Fruit fly (Drosophila melanogaster): Measurements from ENCODE around the gene AhcyL2.

AhcyL2 gene

DNA sequence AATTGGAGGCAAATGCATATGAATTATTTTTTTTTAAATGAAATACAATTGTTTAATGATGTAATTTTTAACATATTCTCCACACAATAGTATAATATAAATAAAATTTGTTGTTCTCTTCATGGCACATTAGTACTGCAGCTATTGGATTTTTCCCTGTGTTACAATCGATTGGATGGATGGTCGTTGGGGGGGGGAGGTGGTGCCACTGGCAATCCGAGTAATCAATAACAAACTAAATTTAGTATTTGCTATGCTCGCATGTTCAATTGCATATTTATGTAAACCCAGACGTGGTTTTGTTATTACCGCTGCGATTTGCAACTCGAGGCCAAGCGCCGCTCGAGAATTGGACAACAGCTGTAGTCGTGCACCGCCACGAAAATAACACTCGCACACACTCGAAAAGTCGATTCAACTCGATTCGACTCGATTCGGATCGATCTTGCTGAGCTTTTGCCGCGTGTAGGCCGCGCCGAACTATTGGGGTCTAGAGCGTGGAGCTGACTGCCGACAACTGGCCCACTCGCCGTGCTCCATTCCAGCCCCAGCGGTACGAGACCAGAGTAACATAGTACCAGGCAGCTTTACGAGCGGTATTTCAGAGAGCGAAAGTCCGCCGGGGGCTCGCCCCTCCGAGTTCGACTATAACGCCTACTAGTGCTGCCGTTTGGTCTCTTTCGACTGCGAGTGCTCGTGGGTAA, 5.4 kb upstream of the AhcyL2 start, which contains the start of gene CG18622 (continued):
- no peak for TF ChIP-seq sisA (GFP tag; IDR thresholded peaks at IDR 0.05)
- no peak for TF ChIP-seq Hmr (GFP tag; optimal IDR thresholded peaks at IDR 0.05)
- TF ChIP-seq cg (GFP tag; optimal IDR thresholded peaks at IDR 0.05), result peak; percentile 7
- TF ChIP-seq Sry-β (GFP tag; optimal IDR thresholded peaks at IDR 0.05), result no peak
- TF ChIP-seq CG10274 (GFP tag; optimal IDR thresholded peaks at IDR 0.05), result no peak
- TF ChIP-seq gem (tag; optimal IDR thresholded peaks at IDR 0.05), result peak; percentile 46
- peak; percentile 3 for TF ChIP-seq CG18262 (tag; optimal IDR thresholded peaks at IDR 0.05)
- peak; percentile 35; the same call in 1 of the 2 replicates for TF ChIP-seq ranshi (GFP tag; IDR thresholded peaks at IDR 0.05)
- TF ChIP-seq sens-2 (GFP tag; IDR thresholded peaks at IDR 0.05), result no peak
- 0 out of 2 replicates have a peak, but pooled peaks have one; percentile 43 for TF ChIP-seq Awh (GFP tag; IDR thresholded peaks at IDR 0.05)
- peak; percentile 48 for TF ChIP-seq CG3163 (GFP tag; optimal IDR thresholded peaks at IDR 0.05)
- no peak for TF ChIP-seq dmrt99B (tag; optimal IDR thresholded peaks at IDR 0.05)
- TF ChIP-seq amos (GFP tag; IDR thresholded peaks at IDR 0.05; ENCODE audit: partially characterized antibody), result peak; percentile 51; the same call in 1 of the 2 replicates
- TF ChIP-seq CG16813 (GFP tag; IDR thresholded peaks at IDR 0.05; ENCODE audit: partially characterized antibody), result 0 out of 3 replicates have a peak, but pooled peaks have one; percentile 18
- TF ChIP-seq Gug (GFP tag; IDR thresholded peaks at IDR 0.05), result no peak
- TF ChIP-seq pan (optimal IDR thresholded peaks at IDR 0.05), result no peak
- no peak for TF ChIP-seq pan (GFP tag; optimal IDR thresholded peaks at IDR 0.05 in 1 of 2, IDR thresholded peaks at IDR 0.05 in 1 of 2)
- TF ChIP-seq CG2889 (GFP tag; IDR thresholded peaks at IDR 0.05), result no peak
- TF ChIP-seq CG30020 (tag; optimal IDR thresholded peaks at IDR 0.05), result no peak
- TF ChIP-seq ken (GFP tag; IDR thresholded peaks at IDR 0.05), result 0 out of 3 replicates have a peak, but pooled peaks have one; percentile 32
- no peak for TF ChIP-seq CG14667 (GFP tag; IDR thresholded peaks at IDR 0.05)
- no peak for TF ChIP-seq CG18764 (GFP tag; optimal IDR thresholded peaks at IDR 0.05)
- TF ChIP-seq ab (GFP tag; optimal IDR thresholded peaks at IDR 0.05), result no peak
- TF ChIP-seq CG13894 (tag; optimal IDR thresholded peaks at IDR 0.05), result peak; percentile 95
- TF ChIP-seq Trl (optimal IDR thresholded peaks at IDR 0.05), result peak; percentile 56 to 74
- TF ChIP-seq Trl (GFP tag; optimal IDR thresholded peaks at IDR 0.05), result no peak
- no peak for TF ChIP-seq CG8765 (GFP tag; IDR thresholded peaks at IDR 0.05)
- TF ChIP-seq Hsf (GFP tag; optimal IDR thresholded peaks at IDR 0.05), result no peak
- TF ChIP-seq nmo (GFP tag; optimal IDR thresholded peaks at IDR 0.05), result peak; percentile 12
- TF ChIP-seq B-H2 (GFP tag; optimal IDR thresholded peaks at IDR 0.05), result peak; percentile 19
- peak; percentile 24 for TF ChIP-seq CG12659 (GFP tag; optimal IDR thresholded peaks at IDR 0.05)
- TF ChIP-seq CG6254 (GFP tag; optimal IDR thresholded peaks at IDR 0.05), result no peak
- TF ChIP-seq CG10366 (GFP tag; IDR thresholded peaks at IDR 0.05), result no peak
- TF ChIP-seq CG18599 (GFP tag; optimal IDR thresholded peaks at IDR 0.05), result peak; percentile 28
- no peak for TF ChIP-seq CG10959 (GFP tag; IDR thresholded peaks at IDR 0.05)
- TF ChIP-seq CG1529 (GFP tag; optimal IDR thresholded peaks at IDR 0.05), result no peak
- no peak for TF ChIP-seq ATbp (GFP tag; optimal IDR thresholded peaks at IDR 0.05)
- no peak for TF ChIP-seq CG2712 (tag; optimal IDR thresholded peaks at IDR 0.05)
- TF ChIP-seq CG7963 (GFP tag; IDR thresholded peaks at IDR 0.05; ENCODE audit: partially characterized antibody), result 0 out of 3 replicates have a peak, but pooled peaks have one; percentile 34
- peak; percentile 74; the same call in 1 of the 2 replicates for TF ChIP-seq Bgb (GFP tag; IDR thresholded peaks at IDR 0.05; ENCODE audit: partially characterized antibody)
- TF ChIP-seq CG7839 (tag; optimal IDR thresholded peaks at IDR 0.05), result peak; percentile 38
- no peak for TF ChIP-seq CG2120 (GFP tag; optimal IDR thresholded peaks at IDR 0.05)
- no peak for TF ChIP-seq bcd (GFP tag; optimal IDR thresholded peaks at IDR 0.05)
- TF ChIP-seq seq (GFP tag; IDR thresholded peaks at IDR 0.05), result 0 out of 2 replicates have a peak, but pooled peaks have one; percentile 8
- TF ChIP-seq CG32532 (GFP tag; IDR thresholded peaks at IDR 0.05), result peak; percentile 29
- no peak for TF ChIP-seq CG14441 (GFP tag; IDR thresholded peaks at IDR 0.05)
- no peak for TF ChIP-seq CG8290 (GFP tag; optimal IDR thresholded peaks at IDR 0.05)
- peak in 1 of 2 experiments; percentile 49 for TF ChIP-seq CG8290 (tag; optimal IDR thresholded peaks at IDR 0.05)
- TF ChIP-seq lmd (GFP tag; IDR thresholded peaks at IDR 0.05), result peak; percentile 32; the same call in 1 of the 2 replicates
- no peak for TF ChIP-seq CG12236 (GFP tag; optimal IDR thresholded peaks at IDR 0.05)

Data from whole organism, embryonic.